Fruit fly (Drosophila melanogaster): ENCODE measurements around the gene CG9386.

DNA sequence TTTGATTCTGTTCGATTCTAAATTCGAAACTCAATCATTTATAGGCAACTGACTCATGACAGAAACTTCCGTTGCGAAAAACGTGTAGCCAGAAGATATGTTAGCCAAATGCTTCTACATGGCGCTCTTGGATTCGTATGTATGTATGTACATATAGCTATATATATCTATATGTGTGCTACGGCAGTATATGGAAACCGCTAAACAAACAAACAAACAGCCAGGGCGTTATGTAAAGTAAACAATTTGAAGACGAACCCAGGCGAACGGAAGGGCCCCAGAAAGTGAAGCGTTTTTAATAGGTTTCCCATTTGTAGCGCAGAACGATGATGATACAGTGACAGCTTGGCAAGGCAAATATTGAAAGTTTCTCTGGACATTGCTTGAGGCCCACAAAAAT, 25.3 kb downstream of the CG9386 start:
- no peak for TF ChIP-seq insv (optimal IDR thresholded peaks at IDR 0.05)
- TF ChIP-seq Sin3A (optimal IDR thresholded peaks at IDR 0.05) = no peak
